Fruit fly (Drosophila melanogaster): Measurements from ENCODE around the gene CG5986.

CG5986 gene

DNA sequence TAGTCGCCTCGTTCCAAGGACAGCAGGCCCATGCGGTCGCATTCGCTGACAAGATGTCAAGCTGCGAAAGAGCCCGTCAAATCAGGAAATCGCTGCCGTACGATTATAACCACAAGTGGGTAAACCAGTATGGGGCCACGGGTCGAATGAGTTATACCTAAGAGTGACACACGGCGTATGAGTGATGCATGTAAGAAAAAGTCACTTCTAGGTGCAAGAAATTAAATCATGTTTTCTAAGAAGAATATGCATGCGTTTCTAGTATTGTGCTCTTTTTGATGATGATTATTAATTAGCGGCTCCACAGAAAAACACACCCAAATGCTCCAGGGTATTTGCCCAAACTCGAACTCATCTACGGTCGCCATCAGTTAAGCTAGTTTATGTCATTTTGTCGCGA lies 29.9 kb upstream of the CG5986 start:
- TF ChIP-seq CG33017 (tag; optimal IDR thresholded peaks at IDR 0.05) (no peak), ovo (GFP tag; optimal IDR thresholded peaks at IDR 0.05) (no peak), Clk (GFP tag; optimal IDR thresholded peaks at IDR 0.05) (no peak), cic (GFP tag; optimal IDR thresholded peaks at IDR 0.05) (no peak), CG14711 (tag; optimal IDR thresholded peaks at IDR 0.05) (no peak), CG5204 (GFP tag; optimal IDR thresholded peaks at IDR 0.05) (no peak), cnc (optimal IDR thresholded peaks at IDR 0.05) (no peak)

DNA sequence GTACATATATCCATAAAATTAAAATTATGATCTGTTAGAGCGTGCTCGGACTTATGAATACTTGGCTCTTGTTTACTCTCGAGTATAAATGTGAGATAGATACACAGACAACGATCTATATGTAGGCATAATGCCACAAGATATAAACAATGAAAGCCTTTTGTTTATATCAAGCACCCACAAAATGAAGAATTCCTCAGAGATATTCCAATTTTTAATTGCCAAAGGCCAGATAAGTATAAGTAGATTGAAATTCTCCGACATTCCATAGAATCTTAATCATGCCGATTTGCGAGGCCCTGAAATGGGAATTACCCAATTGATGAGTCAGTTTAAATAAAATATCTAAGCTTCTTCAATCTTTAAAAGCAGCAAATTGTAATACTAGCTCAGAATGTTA lies 25.7 kb upstream of the CG5986 start:
- TF ChIP-seq pad (GFP tag; optimal IDR thresholded peaks at IDR 0.05) (no peak), CG7101 (tag; optimal IDR thresholded peaks at IDR 0.05) (no peak), toe (GFP tag; optimal IDR thresholded peaks at IDR 0.05) (no peak), CG7045 (GFP tag; optimal IDR thresholded peaks at IDR 0.05) (no peak), CG33017 (tag; optimal IDR thresholded peaks at IDR 0.05) (no peak), tj (GFP tag; optimal IDR thresholded peaks at IDR 0.05) (no peak), cnc (optimal IDR thresholded peaks at IDR 0.05) (no peak), Clk (GFP tag; optimal IDR thresholded peaks at IDR 0.05) (no peak), CG14711 (tag; optimal IDR thresholded peaks at IDR 0.05) (no peak), Crg-1 (GFP tag; optimal IDR thresholded peaks at IDR 0.05) (no peak), ovo (GFP tag; optimal IDR thresholded peaks at IDR 0.05) (no peak)

DNA sequence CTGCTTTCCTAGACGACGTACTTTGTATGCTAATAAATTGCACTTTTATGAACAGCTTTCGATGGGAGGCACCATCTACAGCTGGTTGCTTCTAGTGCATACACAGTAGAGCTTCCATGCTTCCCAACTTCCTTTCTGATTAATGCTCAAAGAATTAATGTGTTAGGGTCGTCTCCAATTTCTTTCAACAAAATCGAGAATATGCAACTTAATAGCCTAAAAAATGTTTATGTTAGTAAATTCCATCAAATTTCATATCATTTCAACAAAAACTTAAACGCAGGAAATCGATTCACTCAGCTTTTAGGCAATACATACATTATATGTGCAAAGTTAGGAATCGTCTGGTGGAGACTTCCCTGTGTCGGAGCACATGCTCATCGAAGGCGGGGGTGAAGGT lies 23.5 kb upstream of the CG5986 start:
- TF ChIP-seq CG14711 (tag; optimal IDR thresholded peaks at IDR 0.05) = no peak
- TF ChIP-seq Mnt (GFP tag; optimal IDR thresholded peaks at IDR 0.05) = no peak
- TF ChIP-seq CG1620 (GFP tag; optimal IDR thresholded peaks at IDR 0.05) = no peak
- no peak for TF ChIP-seq CG33017 (tag; optimal IDR thresholded peaks at IDR 0.05)

DNA sequence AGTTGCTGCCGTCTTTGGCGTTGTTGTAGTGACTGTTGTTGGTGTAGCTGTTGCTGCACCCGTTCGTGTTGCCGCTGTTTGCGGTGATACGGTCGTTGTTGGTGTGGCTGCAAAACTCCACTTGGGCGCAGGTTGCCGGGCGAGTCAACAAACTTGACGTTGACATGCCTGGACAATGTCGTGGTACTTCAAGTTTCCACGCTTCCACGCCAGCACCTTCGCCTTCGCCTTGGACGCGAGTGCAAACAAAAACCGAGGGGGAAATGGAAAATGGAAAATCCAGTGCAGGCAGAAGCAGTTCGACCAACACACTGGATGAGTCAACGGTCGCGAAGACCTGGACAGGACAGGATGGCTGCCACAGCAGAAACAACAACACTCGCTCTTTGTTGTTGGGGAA lies 22.9 kb upstream of the CG5986 start:
- no peak for TF ChIP-seq bab1 (GFP tag; optimal IDR thresholded peaks at IDR 0.05)
- peak; percentile 29 for TF ChIP-seq kay (GFP tag; ENCODE audit: borderline replicate concordance)
- TF ChIP-seq toe (GFP tag; optimal IDR thresholded peaks at IDR 0.05) = no peak

DNA sequence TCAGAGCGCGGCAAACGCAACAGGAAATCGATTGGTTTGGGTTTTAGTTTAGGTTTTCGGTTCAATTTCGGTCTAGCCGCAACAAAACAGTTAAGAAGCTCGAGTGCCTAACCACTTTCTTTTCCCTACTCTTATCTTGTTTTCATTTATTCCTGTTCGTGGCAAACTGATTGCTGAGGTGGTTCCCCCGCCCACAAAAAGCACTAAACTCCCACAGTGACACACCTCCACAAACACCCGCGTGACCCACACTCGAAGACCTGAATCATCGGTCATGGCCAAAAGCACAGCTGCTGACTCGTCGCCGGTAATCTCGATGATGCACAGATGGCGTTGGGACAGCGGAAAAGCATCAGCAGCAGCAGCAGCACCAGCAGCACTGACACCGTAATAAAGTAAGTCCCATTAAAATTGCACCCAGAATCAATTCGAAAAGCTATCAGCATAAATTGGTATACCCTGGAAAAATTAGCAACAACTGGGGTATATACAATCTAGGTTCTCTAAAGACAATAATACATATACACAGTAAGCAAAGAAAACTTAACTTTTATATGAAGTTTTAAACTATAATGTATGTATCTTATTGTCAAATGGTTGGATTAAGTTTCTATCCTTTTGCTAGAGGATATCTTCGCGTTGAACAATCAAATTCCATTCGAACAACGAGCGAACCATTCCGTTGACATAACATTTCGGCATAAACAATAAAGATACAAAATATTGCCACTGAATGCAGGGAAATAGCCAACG lies 21.7 kb upstream of the CG5986 start:
- no peak for TF ChIP-seq CG1620 (GFP tag; optimal IDR thresholded peaks at IDR 0.05)
- no peak for TF ChIP-seq Hr96 (GFP tag; optimal IDR thresholded peaks at IDR 0.05)
- no peak for TF ChIP-seq cnc (optimal IDR thresholded peaks at IDR 0.05)
- TF ChIP-seq Clk (GFP tag; optimal IDR thresholded peaks at IDR 0.05) = no peak
- no peak for TF ChIP-seq CG33017 (tag; optimal IDR thresholded peaks at IDR 0.05)
- no peak for TF ChIP-seq Crg-1 (GFP tag; optimal IDR thresholded peaks at IDR 0.05)
- no peak for TF ChIP-seq CG7101 (tag; optimal IDR thresholded peaks at IDR 0.05)
- no peak for TF ChIP-seq CG5204 (GFP tag; optimal IDR thresholded peaks at IDR 0.05)
- TF ChIP-seq Mnt (GFP tag; optimal IDR thresholded peaks at IDR 0.05) = no peak

DNA sequence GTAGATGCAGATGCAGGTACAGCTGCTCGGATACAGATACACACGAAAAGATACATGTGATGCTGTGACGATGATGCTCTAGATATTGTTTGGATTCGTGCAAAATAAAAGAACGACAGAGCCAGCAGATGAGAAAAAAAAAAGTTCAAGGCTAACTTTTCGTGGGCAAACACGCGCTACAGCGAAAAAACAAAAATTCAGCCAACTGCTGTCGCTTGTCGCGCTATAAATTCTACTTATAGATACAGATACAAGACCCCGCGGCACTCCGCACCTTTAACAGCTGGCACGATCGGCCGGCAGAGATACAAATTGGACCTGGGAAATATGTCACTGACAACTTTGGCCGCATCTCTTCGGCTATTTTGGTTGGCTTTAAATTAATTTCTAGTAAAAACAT lies 21.1 kb upstream of the CG5986 start:
- TF ChIP-seq CG12768 (GFP tag; optimal IDR thresholded peaks at IDR 0.05) = peak; percentile 14
- TF ChIP-seq pad (GFP tag; optimal IDR thresholded peaks at IDR 0.05) = no peak
- peak; percentile 40 for TF ChIP-seq Mnt (GFP tag; optimal IDR thresholded peaks at IDR 0.05)
- TF ChIP-seq CG11617 (GFP tag; optimal IDR thresholded peaks at IDR 0.05) = peak; percentile 27
- no peak for TF ChIP-seq toe (GFP tag; optimal IDR thresholded peaks at IDR 0.05)
- TF ChIP-seq Clk (GFP tag; optimal IDR thresholded peaks at IDR 0.05) = no peak
- no peak for TF ChIP-seq Crg-1 (GFP tag; optimal IDR thresholded peaks at IDR 0.05)

DNA sequence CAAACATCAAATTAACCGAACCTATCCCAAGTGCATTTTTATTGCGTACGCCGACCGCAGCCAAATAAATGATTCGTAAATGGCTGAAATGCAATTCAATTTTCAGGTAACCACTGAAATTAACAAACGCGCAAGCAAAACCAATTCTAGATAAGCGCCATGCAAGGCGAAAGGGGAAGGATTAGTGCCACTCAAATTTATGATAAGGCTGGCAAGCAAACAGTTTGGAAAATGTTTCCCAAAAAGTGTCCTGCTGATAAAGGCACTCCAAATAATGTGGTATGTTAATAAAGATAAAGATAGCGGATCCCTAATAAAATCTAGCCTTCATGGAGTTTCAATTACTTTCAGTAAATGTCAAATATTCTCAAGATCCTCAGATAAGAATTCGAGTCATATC lies 20.4 kb upstream of the CG5986 start:
- TF ChIP-seq CG11617 (GFP tag; optimal IDR thresholded peaks at IDR 0.05) = no peak
- TF ChIP-seq CG12768 (GFP tag; optimal IDR thresholded peaks at IDR 0.05) = no peak
- TF ChIP-seq CG7045 (GFP tag; optimal IDR thresholded peaks at IDR 0.05) = no peak
- no peak for TF ChIP-seq CG7101 (tag; optimal IDR thresholded peaks at IDR 0.05)
- TF ChIP-seq CG1620 (GFP tag; optimal IDR thresholded peaks at IDR 0.05) = no peak
- TF ChIP-seq Mnt (GFP tag; optimal IDR thresholded peaks at IDR 0.05) = no peak
- TF ChIP-seq Crg-1 (GFP tag; optimal IDR thresholded peaks at IDR 0.05) = no peak
- no peak for TF ChIP-seq tj (GFP tag; optimal IDR thresholded peaks at IDR 0.05)
- no peak for TF ChIP-seq CG14711 (tag; optimal IDR thresholded peaks at IDR 0.05)
- TF ChIP-seq cic (GFP tag; optimal IDR thresholded peaks at IDR 0.05) = no peak
- no peak for TF ChIP-seq ovo (GFP tag; optimal IDR thresholded peaks at IDR 0.05)
- TF ChIP-seq CG5204 (GFP tag; optimal IDR thresholded peaks at IDR 0.05) = no peak
- no peak for TF ChIP-seq kay (GFP tag; ENCODE audit: borderline replicate concordance)
- TF ChIP-seq pad (GFP tag; optimal IDR thresholded peaks at IDR 0.05) = no peak
- no peak for TF ChIP-seq Hr96 (GFP tag; optimal IDR thresholded peaks at IDR 0.05)
- TF ChIP-seq CG33017 (tag; optimal IDR thresholded peaks at IDR 0.05) = no peak
- TF ChIP-seq cnc (optimal IDR thresholded peaks at IDR 0.05) = no peak

Data from whole organism, adult.